Fruit fly (Drosophila melanogaster) whole organism, wandering third instar larva: ENCODE data around the gene CG43098.

Source experiments
- Abd-B ChIP-seq: fragments of >200 bp; optimal IDR thresholded peaks from 2 replicates; lab custom pipeline; 2017; ENCODE audit warnings: missing biosample characterization, missing genetic modification characterization
- CG32264 ChIP-seq: fragments of 200-800 bp; sonication (Bioruptor generic); optimal IDR thresholded peaks from 2 replicates; lab custom pipeline; 2016; ENCODE audit warnings: missing biosample characterization, missing genetic modification characterization
- CG9705 ChIP-seq: fragments of 200-800 bp; sonication (Bioruptor generic); optimal IDR thresholded peaks from 2 replicates; lab custom pipeline; 2018; ENCODE audit warnings: missing biosample characterization, mild to moderate bottlenecking, missing genetic modification characterization
- CrebA ChIP-seq: fragments of 200-800 bp; sonication (Bioruptor generic); optimal IDR thresholded peaks from 2 replicates; lab custom pipeline; 2016; ENCODE audit warnings: missing biosample characterization, mild to moderate bottlenecking, missing genetic modification characterization, borderline replicate concordance
- Dfd ChIP-seq: fragments of >200 bp; optimal IDR thresholded peaks from 2 replicates; lab custom pipeline; 2017; ENCODE audit warnings: missing biosample characterization, missing genetic modification characterization
- Dif ChIP-seq: fragments of 200-275, 200-300 bp; sonication (Bioruptor generic); optimal IDR thresholded peaks from 2 replicates; lab custom pipeline; 2018; ENCODE audit warnings: missing biosample characterization, missing genetic modification characterization; ENCODE audit not compliant: partially characterized antibody
- GATAd ChIP-seq: sonication (Bioruptor generic); optimal IDR thresholded peaks from 2 replicates; lab custom pipeline; 2016; ENCODE audit warnings: missing biosample characterization, missing genetic modification characterization
- HLH106 ChIP-seq: fragments of 200-800 bp; optimal IDR thresholded peaks from 3 replicates; lab custom pipeline; 2019; ENCODE audit warnings: missing biosample characterization, mild to moderate bottlenecking, missing genetic modification characterization, moderate library complexity
- Hnf4 ChIP-seq: fragments of 200-800 bp; sonication (Bioruptor generic); optimal IDR thresholded peaks from 2 replicates; lab custom pipeline; 2016; ENCODE audit warnings: missing biosample characterization, mild to moderate bottlenecking, missing genetic modification characterization
- Hr78 ChIP-seq: fragments of >200 bp; optimal IDR thresholded peaks from 2 replicates; lab custom pipeline; 2017; ENCODE audit warnings: missing biosample characterization, missing genetic modification characterization
- Hr83 ChIP-seq: fragments of 200-300 bp; sonication (Bioruptor generic); optimal IDR thresholded peaks from 2 replicates; lab custom pipeline; 2016; ENCODE audit warnings: missing biosample characterization, mild to moderate bottlenecking, missing genetic modification characterization, moderate library complexity; ENCODE audit not compliant: poor library complexity, severe bottlenecking
- Jra ChIP-seq: sonication (Bioruptor generic); optimal IDR thresholded peaks from 2 replicates; lab custom pipeline; 2016; ENCODE audit warnings: missing biosample characterization, missing genetic modification characterization
- Mio ChIP-seq: sonication (Bioruptor generic); optimal IDR thresholded peaks from 2 replicates; lab custom pipeline; 2016; ENCODE audit warnings: missing biosample characterization, missing genetic modification characterization
- Myc ChIP-seq: fragments of >200 bp; optimal IDR thresholded peaks from 2 replicates; lab custom pipeline; 2017
- N ChIP-seq: fragments of >200 bp; optimal IDR thresholded peaks from 2 replicates; lab custom pipeline; 2018; ENCODE audit warnings: missing biosample characterization, missing external identifiers, missing genetic modification characterization
- OdsH ChIP-seq: fragments of 200-800 bp; sonication (Bioruptor generic); optimal IDR thresholded peaks from 2 replicates; lab custom pipeline; 2016; ENCODE audit warnings: missing biosample characterization, mild to moderate bottlenecking, missing genetic modification characterization
- Rel ChIP-seq, 2 experiments: fragments of 200-800 bp; sonication (Bioruptor generic) in 1 of 2; optimal IDR thresholded peaks; 2 replicates in 1 of 2; 3 replicates in 1 of 2; lab custom pipeline; 2016 to 2019; ENCODE audit warnings: mild to moderate bottlenecking in 2 of 2, missing biosample characterization in 2 of 2, missing genetic modification characterization in 2 of 2, moderate library complexity in 1 of 2
- Sp1 ChIP-seq: fragments of 200-800 bp; sonication (Bioruptor generic); optimal IDR thresholded peaks from 3 replicates; lab custom pipeline; 2019; ENCODE audit warnings: missing biosample characterization, mild to moderate bottlenecking, missing genetic modification characterization, moderate library complexity
- Vsx2 ChIP-seq: fragments of 200-300, 225-300 bp; sonication (Bioruptor generic); optimal IDR thresholded peaks from 2 replicates; lab custom pipeline; 2018; ENCODE audit warnings: missing biosample characterization, missing genetic modification characterization; ENCODE audit not compliant: partially characterized antibody
- br ChIP-seq: fragments of 200-800 bp; sonication (Bioruptor generic); optimal IDR thresholded peaks from 2 replicates; lab custom pipeline; 2016; ENCODE audit warnings: missing biosample characterization, missing genetic modification characterization
- brk ChIP-seq: fragments of 200-800 bp; sonication (Bioruptor generic); optimal IDR thresholded peaks from 2 replicates; lab custom pipeline; 2016; ENCODE audit warnings: missing biosample characterization, mild to moderate bottlenecking, missing genetic modification characterization
- dl ChIP-seq, 2 experiments: fragments of 175-275, 200-275 bp in 1 of 2; fragments of 200-275 bp in 1 of 2; sonication (Bioruptor generic); optimal IDR thresholded peaks; lab custom pipeline; 2018; ENCODE audit warnings: mild to moderate bottlenecking in 2 of 2, missing biosample characterization in 2 of 2, missing genetic modification characterization in 2 of 2, moderate library complexity in 2 of 2; ENCODE audit not compliant: partially characterized antibody in 2 of 2, insufficient read depth in 1 of 2
- dmrt93B ChIP-seq: fragments of 200-800 bp; sonication (Bioruptor generic); optimal IDR thresholded peaks from 2 replicates; lab custom pipeline; 2018; ENCODE audit warnings: missing biosample characterization, mild to moderate bottlenecking, missing genetic modification characterization
- dsf ChIP-seq: sonication (Bioruptor generic); optimal IDR thresholded peaks from 2 replicates; lab custom pipeline; 2016; ENCODE audit warnings: missing biosample characterization, missing genetic modification characterization, borderline replicate concordance
- ey ChIP-seq: fragments of 200-800 bp; sonication (Bioruptor generic); optimal IDR thresholded peaks from 2 replicates; lab custom pipeline; 2016; ENCODE audit warnings: missing biosample characterization, missing genetic modification characterization
- foxo ChIP-seq, 2 experiments: fragments of 200-800 bp; sonication (Bioruptor generic); optimal IDR thresholded peaks; 2 replicates in 1 of 2; 3 replicates in 1 of 2; lab custom pipeline; 2016 to 2017; ENCODE audit warnings: missing biosample characterization in 2 of 2, missing genetic modification characterization in 2 of 2
- fru ChIP-seq: fragments of 200-800 bp; sonication (Bioruptor generic); optimal IDR thresholded peaks from 3 replicates; lab custom pipeline; 2016; ENCODE audit warnings: missing biosample characterization, mild to moderate bottlenecking, missing genetic modification characterization
- h ChIP-seq: fragments of 200-800 bp; sonication (Bioruptor generic); optimal IDR thresholded peaks from 3 replicates; lab custom pipeline; 2016; ENCODE audit warnings: missing biosample characterization, mild to moderate bottlenecking, missing genetic modification characterization
- jim ChIP-seq: fragments of 175-275, 200-325 bp; sonication (Bioruptor generic); optimal IDR thresholded peaks from 2 replicates; lab custom pipeline; 2016; ENCODE audit warnings: missing biosample characterization, mild to moderate bottlenecking, missing genetic modification characterization
- lola ChIP-seq: fragments of >200 bp; optimal IDR thresholded peaks from 2 replicates; lab custom pipeline; 2017; ENCODE audit warnings: missing biosample characterization, missing genetic modification characterization
- pan ChIP-seq: fragments of >200 bp; optimal IDR thresholded peaks from 2 replicates; lab custom pipeline; 2017
- psq ChIP-seq: fragments of 200-800 bp; sonication (Bioruptor generic); optimal IDR thresholded peaks from 3 replicates; lab custom pipeline; 2017; ENCODE audit warnings: missing biosample characterization, mild to moderate bottlenecking, missing genetic modification characterization, moderate library complexity
- rgr ChIP-seq: fragments of 200-800 bp; sonication (Bioruptor generic); optimal IDR thresholded peaks from 3 replicates; lab custom pipeline; 2016; ENCODE audit warnings: missing biosample characterization, mild to moderate bottlenecking, missing genetic modification characterization
- sage ChIP-seq: fragments of 200-800 bp; sonication (Bioruptor generic); optimal IDR thresholded peaks from 2 replicates; lab custom pipeline; 2016; ENCODE audit warnings: missing biosample characterization, mild to moderate bottlenecking, missing genetic modification characterization
- sv ChIP-seq: fragments of 200-800 bp; sonication (Bioruptor generic); optimal IDR thresholded peaks from 3 replicates; lab custom pipeline; 2016; ENCODE audit warnings: missing biosample characterization, missing genetic modification characterization
- tai ChIP-seq: sonication (Bioruptor generic); optimal IDR thresholded peaks from 2 replicates; lab custom pipeline; 2016; ENCODE audit warnings: missing biosample characterization, missing genetic modification characterization
- usp ChIP-seq: fragments of >200 bp; optimal IDR thresholded peaks from 2 replicates; lab custom pipeline; 2017; ENCODE audit warnings: missing biosample characterization, missing genetic modification characterization
- woc ChIP-seq: sonication (Bioruptor generic); optimal IDR thresholded peaks from 2 replicates; lab custom pipeline; 2016; ENCODE audit warnings: missing biosample characterization, mild to moderate bottlenecking, missing genetic modification characterization

Gene CG43098

DNA sequence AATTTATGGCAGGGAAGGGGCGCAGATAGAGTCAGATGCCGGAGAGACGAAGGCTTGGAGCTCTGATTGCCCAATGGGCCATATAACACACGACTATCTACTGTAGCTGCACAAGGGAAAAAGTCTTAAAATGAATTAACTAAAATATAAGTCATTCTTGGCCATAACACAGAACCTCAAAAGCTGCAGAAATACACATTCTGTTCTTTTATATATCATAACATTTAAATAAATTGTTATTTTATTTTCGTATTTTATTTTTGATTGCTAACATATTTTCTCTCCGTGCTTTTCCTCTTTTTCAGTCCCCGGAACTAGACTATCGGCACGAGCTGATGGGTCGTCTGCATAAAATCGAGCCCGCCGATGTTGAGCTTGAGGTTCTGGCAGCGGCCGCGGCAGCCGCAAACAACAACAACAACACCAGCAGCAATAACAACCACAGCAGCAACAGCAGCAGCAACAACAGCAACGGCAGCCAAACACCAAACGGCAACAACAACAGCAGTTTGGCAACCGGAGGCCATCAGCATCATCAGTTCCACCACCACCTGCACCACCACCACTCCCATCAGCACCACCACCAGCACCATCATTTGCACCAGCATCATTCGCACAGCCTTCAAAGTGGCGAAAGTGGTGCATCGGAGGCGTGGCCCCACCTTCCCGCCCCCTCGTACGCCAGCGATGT, 14.4 kb upstream of the CG43098 start:
- TF ChIP-seq Vsx2 (GFP tag; lab: Kevin White, UChicago) (no peak), Dfd (GFP tag; lab: Kevin White, UChicago) (peak; percentile 95)

DNA sequence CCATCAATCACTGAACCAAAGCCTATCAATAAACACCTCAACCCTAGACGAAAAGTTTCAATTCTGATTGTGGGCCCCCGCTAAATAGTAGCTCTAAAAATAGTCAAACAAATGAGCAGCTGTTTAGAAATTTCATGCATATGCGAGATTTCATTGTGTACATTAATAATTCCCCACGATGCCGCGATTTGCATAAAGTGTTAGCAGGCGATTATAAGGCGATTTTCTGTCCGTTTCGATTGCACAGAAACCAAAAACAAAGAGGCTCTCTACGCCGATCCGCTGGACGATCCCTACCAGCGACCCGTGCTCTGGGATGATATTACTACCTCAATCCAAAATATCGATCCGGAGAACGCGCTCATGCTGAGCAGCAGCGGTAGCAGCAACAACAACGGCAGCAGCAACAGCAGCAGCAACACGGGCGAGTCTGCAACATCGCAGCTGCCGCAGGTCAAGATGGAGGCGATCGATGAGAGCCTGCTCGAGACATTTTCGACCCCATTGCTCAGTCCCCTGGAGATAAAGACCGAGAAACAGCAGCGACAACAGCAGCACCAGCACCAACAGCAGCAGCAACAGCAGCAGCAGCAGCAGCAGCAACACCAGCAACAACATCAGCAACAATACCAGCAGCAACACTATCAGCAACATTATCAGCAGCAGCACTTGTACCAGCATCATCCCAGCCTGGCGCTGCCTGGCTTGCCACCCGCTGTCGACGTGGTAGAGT, 13.1 kb upstream of the CG43098 start:
- TF ChIP-seq Dif (GFP tag; lab: Kevin White, UChicago) (no peak), N (GFP tag; lab: Kevin White, UChicago) (no peak), OdsH (GFP tag; lab: Kevin White, UChicago) (no peak), brk (GFP tag; lab: Kevin White, UChicago) (no peak), Dfd (GFP tag; lab: Kevin White, UChicago) (peak; percentile 90)

DNA sequence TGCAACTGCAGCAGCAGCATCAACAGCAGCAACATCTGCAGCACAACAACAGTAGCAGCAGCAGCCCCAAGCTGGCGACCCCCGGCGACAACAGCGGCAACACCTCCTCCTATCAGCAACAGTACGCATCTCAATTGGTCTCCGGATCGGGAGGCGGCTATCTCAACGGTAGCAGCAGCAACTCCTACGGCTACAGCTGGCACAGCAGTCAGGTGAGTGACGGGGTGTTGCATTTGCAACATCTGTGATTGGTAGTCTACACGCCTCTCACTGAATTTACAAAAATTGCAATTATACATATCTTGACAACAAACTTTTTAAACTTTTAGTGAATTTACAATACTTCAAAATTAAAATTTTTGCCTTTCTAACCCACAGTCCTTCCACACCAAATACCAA, 12.5 kb upstream of the CG43098 start:
- TF ChIP-seq Dfd (GFP tag; lab: Kevin White, UChicago), result peak; percentile 52
- no peak for TF ChIP-seq sv (GFP tag; lab: Kevin White, UChicago)
- TF ChIP-seq dl (GFP tag; optimal IDR thresholded peaks at IDR 0.05; lab: Kevin White, UChicago; ENCODE audit: insufficient read depth in 1 of 2, partially characterized antibody in 2 of 2), result no peak

DNA sequence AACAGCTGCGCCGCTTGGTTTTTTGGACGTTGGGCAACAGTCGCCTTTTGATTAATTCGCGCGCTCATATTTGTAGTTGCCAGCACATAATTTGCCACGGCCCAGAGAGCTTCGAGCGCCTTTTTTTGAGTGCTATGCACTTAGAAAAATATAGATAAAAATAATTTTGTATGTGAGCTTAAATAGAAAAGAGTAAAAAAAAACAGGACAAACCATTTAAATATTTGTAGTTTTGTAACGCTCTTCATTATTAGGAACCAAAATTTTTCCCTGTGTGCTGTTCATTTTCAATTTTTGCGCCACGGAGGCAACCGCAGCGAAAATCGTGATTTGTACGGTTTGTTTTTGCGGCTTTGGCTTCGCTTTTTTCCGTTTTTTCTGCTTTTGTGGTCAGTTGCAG, 9.3 kb upstream of the CG43098 start:
- TF ChIP-seq jim (GFP tag; lab: Kevin White, UChicago) (no peak), tai (GFP tag; lab: Kevin White, UChicago) (no peak), OdsH (GFP tag; lab: Kevin White, UChicago) (peak; percentile 7), CG32264 (GFP tag; lab: Kevin White, UChicago) (no peak), dsf (GFP tag; lab: Kevin White, UChicago) (no peak), sage (GFP tag; lab: Kevin White, UChicago) (no peak), Sp1 (GFP tag; lab: Kevin White, UChicago) (no peak), Abd-B (GFP tag; lab: Kevin White, UChicago) (no peak), foxo (GFP tag; optimal IDR thresholded peaks at IDR 0.05; lab: Kevin White, UChicago) (peak in 1 of 2 experiments; percentile 11), usp (GFP tag; lab: Kevin White, UChicago) (no peak), GATAd (GFP tag; lab: Kevin White, UChicago) (no peak), br (GFP tag; lab: Kevin White, UChicago) (no peak), dmrt93B (GFP tag; lab: Kevin White, UChicago) (no peak), Hr83 (GFP tag; lab: Kevin White, UChicago) (no peak), Myc (no peak), pan (no peak), HLH106 (tag; lab: Kevin White, UChicago) (no peak), brk (GFP tag; lab: Kevin White, UChicago) (no peak), Rel (GFP tag; optimal IDR thresholded peaks at IDR 0.05; lab: Kevin White, UChicago) (no peak), Rel (tag; optimal IDR thresholded peaks at IDR 0.05; lab: Kevin White, UChicago) (no peak), N (GFP tag; lab: Kevin White, UChicago) (no peak), Jra (GFP tag; lab: Kevin White, UChicago) (no peak), Dfd (GFP tag; lab: Kevin White, UChicago) (no peak), CrebA (GFP tag; lab: Kevin White, UChicago) (no peak), sv (GFP tag; lab: Kevin White, UChicago) (no peak), Hr78 (no peak), Mio (no peak), ey (GFP tag; lab: Kevin White, UChicago) (peak; percentile 1), rgr (GFP tag; lab: Kevin White, UChicago) (no peak), woc (GFP tag; lab: Kevin White, UChicago) (no peak), h (GFP tag; lab: Kevin White, UChicago) (peak; percentile 24), CG9705 (GFP tag; lab: Kevin White, UChicago) (no peak), dl (GFP tag; optimal IDR thresholded peaks at IDR 0.05; lab: Kevin White, UChicago; ENCODE audit: insufficient read depth in 1 of 2, partially characterized antibody in 2 of 2) (no peak), lola (GFP tag; lab: Kevin White, UChicago) (no peak), psq (GFP tag; lab: Kevin White, UChicago) (no peak), Hnf4 (no peak), Dif (GFP tag; lab: Kevin White, UChicago) (no peak), fru (GFP tag; lab: Kevin White, UChicago) (peak; percentile 8)
